Worm (Caenorhabditis elegans) whole organism, L2 larva: ENCODE results near the gene sptl-2.
A peak's percentile ranks its signal among the peaks of the same experiment; 100 is the strongest.

Experiments
- C34F6.9 ChIP-seq: fragments of 150-350 bp; optimal IDR thresholded peaks from 2 replicates; lab custom pipeline; 2014; ENCODE audit warnings: missing biosample characterization, missing genetic modification characterization
- F13H6.1 ChIP-seq: sonication (generic microtip); optimal IDR thresholded peaks from 2 replicates; lab custom pipeline; 2016; ENCODE audit warnings: missing genetic modification characterization, missing compliant biosample characterization
- R02D3.7 ChIP-seq: fragments of 150-350 bp; optimal IDR thresholded peaks from 2 replicates; lab custom pipeline; 2014; ENCODE audit warnings: missing biosample characterization, missing genetic modification characterization
- ZK546.5 ChIP-seq: sonication (generic microtip); optimal IDR thresholded peaks from 2 replicates; lab custom pipeline; 2017; ENCODE audit warnings: missing biosample characterization, missing genetic modification characterization
- alr-1 ChIP-seq: fragments of 150-350 bp; optimal IDR thresholded peaks from 2 replicates; lab custom pipeline; 2014; ENCODE audit warnings: missing biosample characterization, missing genetic modification characterization
- aly-2 ChIP-seq: fragments of 150-350 bp; optimal IDR thresholded peaks from 2 replicates; lab custom pipeline; 2014; ENCODE audit warnings: missing biosample characterization, missing genetic modification characterization
- ama-1 ChIP-seq: fragments of 150-350 bp; optimal IDR thresholded peaks from 2 replicates; lab custom pipeline; 2018; ENCODE audit warnings: inconsistent platforms
- blmp-1 ChIP-seq: sonication (generic microtip); optimal IDR thresholded peaks from 2 replicates; lab custom pipeline; 2017; ENCODE audit warnings: missing genetic modification characterization, mild to moderate bottlenecking, missing compliant biosample characterization, antibody characterized with exemption, moderate library complexity; ENCODE audit not compliant: insufficient read depth
- ceh-16 ChIP-seq: fragments of 150-350 bp; optimal IDR thresholded peaks from 2 replicates; lab custom pipeline; 2014; ENCODE audit warnings: missing biosample characterization, missing genetic modification characterization
- ceh-82 ChIP-seq: fragments of 150-350 bp; optimal IDR thresholded peaks from 2 replicates; lab custom pipeline; 2014; ENCODE audit warnings: missing biosample characterization, missing genetic modification characterization
- crh-2 ChIP-seq: sonication (generic microtip); optimal IDR thresholded peaks from 2 replicates; lab custom pipeline; 2017; ENCODE audit warnings: missing biosample characterization, missing genetic modification characterization
- dmd-4 ChIP-seq: sonication (generic microtip); optimal IDR thresholded peaks from 2 replicates; lab custom pipeline; 2017; ENCODE audit warnings: missing biosample characterization, missing genetic modification characterization
- egl-27 ChIP-seq: sonication (generic microtip); optimal IDR thresholded peaks from 3 replicates; lab custom pipeline; 2017; ENCODE audit warnings: missing biosample characterization, missing genetic modification reagents, missing genetic modification characterization
- elt-1 ChIP-seq: fragments of 150-350 bp; optimal IDR thresholded peaks from 2 replicates; lab custom pipeline; 2014; ENCODE audit warnings: missing biosample characterization, missing genetic modification characterization
- elt-3 ChIP-seq: sonication (generic microtip); optimal IDR thresholded peaks from 2 replicates; lab custom pipeline; 2017; ENCODE audit warnings: missing biosample characterization, missing genetic modification characterization
- fos-1 ChIP-seq: fragments of 150-350 bp; optimal IDR thresholded peaks from 2 replicates; lab custom pipeline; 2014; ENCODE audit warnings: missing biosample characterization, missing genetic modification characterization
- gmeb-1 ChIP-seq: fragments of 150-350 bp; optimal IDR thresholded peaks from 2 replicates; lab custom pipeline; 2014; ENCODE audit warnings: missing biosample characterization, missing genetic modification characterization
- lin-11 ChIP-seq: fragments of 150-350 bp; sonication (generic microtip); optimal IDR thresholded peaks from 2 replicates; lab custom pipeline; 2014; ENCODE audit warnings: missing biosample characterization, missing genetic modification characterization, inconsistent platforms, mixed read lengths
- lin-13 ChIP-seq: fragments of 150-350 bp; optimal IDR thresholded peaks from 2 replicates; lab custom pipeline; 2014; ENCODE audit warnings: missing biosample characterization, missing genetic modification reagents, missing genetic modification characterization
- lin-39 ChIP-seq: fragments of 150-350 bp; optimal IDR thresholded peaks from 2 replicates; lab custom pipeline; 2014; ENCODE audit warnings: missing biosample characterization, missing genetic modification reagents, missing genetic modification characterization
- lsy-2 ChIP-seq, 2 experiments: fragments of 150-350 bp in 1 of 2; sonication (generic microtip) in 1 of 2; optimal IDR thresholded peaks; 2 replicates each; lab custom pipeline; 2014 to 2017; ENCODE audit warnings: missing biosample characterization in 2 of 2, missing genetic modification characterization in 2 of 2
- mab-5 ChIP-seq: fragments of 150-350 bp; optimal IDR thresholded peaks from 2 replicates; lab custom pipeline; 2014; ENCODE audit warnings: missing biosample characterization, missing genetic modification characterization
- mbf-1 ChIP-seq: sonication (generic microtip); optimal IDR thresholded peaks from 2 replicates; lab custom pipeline; 2017; ENCODE audit warnings: missing biosample characterization, missing genetic modification characterization
- mdl-1 ChIP-seq, 2 experiments: fragments of 150-350 bp in 1 of 2; sonication (generic microtip) in 1 of 2; optimal IDR thresholded peaks; 2 replicates each; lab custom pipeline; 2017; ENCODE audit warnings: missing biosample characterization in 2 of 2, missing genetic modification characterization in 2 of 2
- nhr-10 ChIP-seq: sonication (generic microtip); optimal IDR thresholded peaks from 2 replicates; lab custom pipeline; 2017; ENCODE audit warnings: missing biosample characterization, missing genetic modification characterization
- nhr-11 ChIP-seq: fragments of 150-350 bp; optimal IDR thresholded peaks from 2 replicates; lab custom pipeline; 2014; ENCODE audit warnings: missing biosample characterization, missing genetic modification characterization
- nhr-12 ChIP-seq: fragments of 150-350 bp; optimal IDR thresholded peaks from 2 replicates; lab custom pipeline; 2014; ENCODE audit warnings: missing biosample characterization, missing genetic modification characterization
- nhr-129 ChIP-seq: fragments of 150-350 bp; optimal IDR thresholded peaks from 2 replicates; lab custom pipeline; 2014; ENCODE audit warnings: missing biosample characterization, missing genetic modification characterization
- nhr-21 ChIP-seq: fragments of 150-350 bp; optimal IDR thresholded peaks from 2 replicates; lab custom pipeline; 2014; ENCODE audit warnings: missing biosample characterization, missing genetic modification characterization
- nhr-23 ChIP-seq: fragments of 150-350 bp; optimal IDR thresholded peaks from 2 replicates; lab custom pipeline; 2014; ENCODE audit warnings: missing biosample characterization, missing genetic modification reagents, missing genetic modification characterization
- nhr-237 ChIP-seq: fragments of 150-350 bp; optimal IDR thresholded peaks from 2 replicates; lab custom pipeline; 2014; ENCODE audit warnings: missing biosample characterization, missing genetic modification characterization
- nhr-25 ChIP-seq: fragments of 150-350 bp; sonication (generic microtip); optimal IDR thresholded peaks from 3 replicates; lab custom pipeline; 2014; ENCODE audit warnings: missing biosample characterization, missing genetic modification characterization
- nhr-6 ChIP-seq: fragments of 150-350 bp; optimal IDR thresholded peaks from 2 replicates; lab custom pipeline; 2014; ENCODE audit warnings: missing biosample characterization, missing genetic modification characterization
- nhr-77 ChIP-seq: fragments of 150-350 bp; optimal IDR thresholded peaks from 2 replicates; lab custom pipeline; 2014; ENCODE audit warnings: missing biosample characterization, missing genetic modification characterization
- peb-1 ChIP-seq: fragments of 150-350 bp; optimal IDR thresholded peaks from 2 replicates; lab custom pipeline; 2014; ENCODE audit warnings: missing biosample characterization, missing genetic modification characterization
- sem-4 ChIP-seq: fragments of 150-350 bp; optimal IDR thresholded peaks from 2 replicates; lab custom pipeline; 2014; ENCODE audit warnings: missing biosample characterization, missing genetic modification reagents, missing genetic modification characterization
- skn-1 ChIP-seq: sonication (generic microtip); optimal IDR thresholded peaks from 2 replicates; lab custom pipeline; 2017; ENCODE audit warnings: missing biosample characterization, missing genetic modification characterization
- sma-3 ChIP-seq: sonication (generic microtip); optimal IDR thresholded peaks from 2 replicates; lab custom pipeline; 2016; ENCODE audit warnings: missing genetic modification reagents, missing genetic modification characterization, missing compliant biosample characterization
- sma-9 ChIP-seq, 2 experiments: fragments of 150-350 bp in 1 of 2; sonication (generic microtip) in 1 of 2; optimal IDR thresholded peaks; 2 replicates each; lab custom pipeline; 2014 to 2016; ENCODE audit warnings: missing genetic modification characterization in 2 of 2, mild to moderate bottlenecking in 1 of 2, missing biosample characterization in 1 of 2, missing compliant biosample characterization in 1 of 2, missing genetic modification reagents in 1 of 2, moderate library complexity in 1 of 2
- snpc-4 ChIP-seq: fragments of 150-350 bp; optimal IDR thresholded peaks from 2 replicates; lab custom pipeline; 2014; ENCODE audit warnings: missing biosample characterization, missing genetic modification characterization
- unc-39 ChIP-seq: fragments of 150-350 bp; optimal IDR thresholded peaks from 2 replicates; lab custom pipeline; 2014; ENCODE audit warnings: missing biosample characterization, missing genetic modification characterization
- unc-55 ChIP-seq: fragments of 150-350 bp; sonication (generic microtip); optimal IDR thresholded peaks from 3 replicates; lab custom pipeline; 2014; ENCODE audit warnings: missing biosample characterization, missing genetic modification reagents, missing genetic modification characterization
- unc-62 ChIP-seq: fragments of 150-350 bp; optimal IDR thresholded peaks from 2 replicates; lab custom pipeline; 2014; ENCODE audit warnings: missing biosample characterization, missing genetic modification reagents, missing genetic modification characterization
- zag-1 ChIP-seq: fragments of 150-350 bp; optimal IDR thresholded peaks from 2 replicates; lab custom pipeline; 2014; ENCODE audit warnings: missing biosample characterization, missing genetic modification characterization
- ztf-1 ChIP-seq: fragments of 200-800 bp; sonication (Bioruptor generic); conservative IDR thresholded peaks from 2 replicates; pipeline ENCODE4 v1.3.6; 2022; ENCODE audit warnings: missing genetic modification characterization, missing compliant biosample characterization
- ztf-4 ChIP-seq: fragments of 150-350 bp; optimal IDR thresholded peaks from 2 replicates; lab custom pipeline; 2014; ENCODE audit warnings: missing biosample characterization, missing genetic modification characterization

The sptl-2 gene

ce11 chrV:8039085-8039525, 22.1 kb downstream of the sptl-2 start (continued):
- no peak for TF ChIP-seq F13H6.1 (tag; lab: Kevin White, UChicago)

ce11 chrV:8039606-8040005, 22.6 kb downstream of the sptl-2 start:
- TF ChIP-seq nhr-21 (peak; percentile 34), ztf-4 (tag; lab: Kevin White, UChicago) (no peak), sma-9 (GFP tag; optimal IDR thresholded peaks at IDR 0.05; lab: Kevin White, UChicago) (peak; percentile 5), sma-9 (tag; optimal IDR thresholded peaks at IDR 0.05; lab: Kevin White, UChicago) (no peak), ama-1 (peak; percentile 73)

ce11 chrV:8040247-8041084, 23.5 kb downstream of the sptl-2 start:
- TF ChIP-seq nhr-25 (tag; lab: Kevin White, UChicago) = peak; percentile 43
- TF ChIP-seq ztf-4 (tag; lab: Kevin White, UChicago) = no peak
- peak; percentile 64 for TF ChIP-seq ceh-16 (tag; lab: Kevin White, UChicago)
- TF ChIP-seq nhr-237 (tag; lab: Kevin White, UChicago) = no peak
- no peak for TF ChIP-seq lin-13 (GFP tag; lab: Kevin White, UChicago)
- TF ChIP-seq mab-5 (tag; lab: Kevin White, UChicago) = no peak
- no peak for TF ChIP-seq lin-39
- TF ChIP-seq gmeb-1 (tag; lab: Kevin White, UChicago) = no peak
- TF ChIP-seq nhr-21 = peak; percentile 93
- TF ChIP-seq sem-4 (tag; lab: Kevin White, UChicago) = peak; percentile 1
- no peak for TF ChIP-seq lin-11
- TF ChIP-seq nhr-23 = no peak
- TF ChIP-seq alr-1 = no peak
- peak; percentile 55 for TF ChIP-seq fos-1 (tag; lab: Kevin White, UChicago)
- TF ChIP-seq sma-3 (GFP tag; lab: Kevin White, UChicago) = peak; percentile 89
- peak; percentile 33 for TF ChIP-seq egl-27 (tag; lab: Kevin White, UChicago)
- no peak for TF ChIP-seq unc-62 (GFP tag; lab: Kevin White, UChicago)
- no peak for TF ChIP-seq nhr-11 (tag; lab: Kevin White, UChicago)
- no peak for TF ChIP-seq lsy-2 (tag; optimal IDR thresholded peaks at IDR 0.05; lab: Kevin White, UChicago)
- no peak for TF ChIP-seq elt-1 (tag; lab: Kevin White, UChicago)
- TF ChIP-seq zag-1 (tag; lab: Kevin White, UChicago) = no peak
- no peak for TF ChIP-seq R02D3.7
- no peak for TF ChIP-seq peb-1 (tag; lab: Kevin White, UChicago)
- no peak for TF ChIP-seq mdl-1 (tag; optimal IDR thresholded peaks at IDR 0.05; lab: Kevin White, UChicago)
- no peak for TF ChIP-seq dmd-4 (tag; lab: Kevin White, UChicago)
- no peak for TF ChIP-seq C34F6.9
- TF ChIP-seq nhr-77 = no peak
- TF ChIP-seq snpc-4 (tag; lab: Kevin White, UChicago) = no peak
- no peak for TF ChIP-seq unc-39 (tag; lab: Kevin White, UChicago)
- no peak for TF ChIP-seq F13H6.1 (tag; lab: Kevin White, UChicago)
- TF ChIP-seq nhr-10 (tag; lab: Kevin White, UChicago) = no peak
- no peak for TF ChIP-seq crh-2 (tag; lab: Kevin White, UChicago)
- no peak for TF ChIP-seq nhr-12
- peak; percentile 83 for TF ChIP-seq blmp-1 (tag; lab: Kevin White, UChicago)
- TF ChIP-seq unc-55 (GFP tag; lab: Kevin White, UChicago) = no peak
- TF ChIP-seq elt-3 (tag; lab: Kevin White, UChicago) = no peak
- TF ChIP-seq ZK546.5 (tag; lab: Kevin White, UChicago) = no peak
- TF ChIP-seq aly-2 = no peak
- no peak for TF ChIP-seq ztf-1 (GFP tag; lab: Robert Waterston, UW)
- TF ChIP-seq nhr-6 (tag; lab: Kevin White, UChicago) = no peak
- TF ChIP-seq nhr-129 = no peak
- TF ChIP-seq skn-1 (tag; lab: Kevin White, UChicago) = no peak
- no peak for TF ChIP-seq ceh-82 (tag; lab: Kevin White, UChicago)
- TF ChIP-seq ama-1 = peak; percentile 94
- no peak for TF ChIP-seq mbf-1 (tag; lab: Kevin White, UChicago)
- TF ChIP-seq sma-9 (GFP tag; optimal IDR thresholded peaks at IDR 0.05; lab: Kevin White, UChicago) = peak; percentile 79
- no peak for TF ChIP-seq sma-9 (tag; optimal IDR thresholded peaks at IDR 0.05; lab: Kevin White, UChicago)
